Fruit fly (Drosophila melanogaster) whole organism, prepupa: ENCODE results near the gene mRpL45.

ENCODE experiments used
- CG6854 ChIP-seq: fragments of 200-800 bp; sonication (Bioruptor generic); optimal IDR thresholded peaks from 2 replicates; lab custom pipeline; 2017; ENCODE audit warnings: missing biosample characterization, mild to moderate bottlenecking, missing genetic modification characterization
- CG7368 ChIP-seq: fragments of 200-800 bp; sonication (Bioruptor generic); optimal IDR thresholded peaks from 3 replicates; lab custom pipeline; 2016; ENCODE audit warnings: missing biosample characterization, missing genetic modification characterization
- CG8319 ChIP-seq: fragments of 200-800 bp; sonication (Bioruptor generic); optimal IDR thresholded peaks from 3 replicates; lab custom pipeline; 2016; ENCODE audit warnings: missing biosample characterization, missing genetic modification characterization
- CG9139 ChIP-seq: fragments of 200-800 bp; sonication (Bioruptor generic); optimal IDR thresholded peaks from 3 replicates; lab custom pipeline; 2017; ENCODE audit warnings: missing biosample characterization, mild to moderate bottlenecking, missing genetic modification characterization
- Met ChIP-seq: fragments of 200-800 bp; sonication (Bioruptor generic); optimal IDR thresholded peaks from 3 replicates; lab custom pipeline; 2016; ENCODE audit warnings: missing biosample characterization, missing genetic modification characterization
- OdsH ChIP-seq: fragments of 200-800 bp; sonication (Bioruptor generic); optimal IDR thresholded peaks from 3 replicates; lab custom pipeline; 2016; ENCODE audit warnings: missing biosample characterization, missing genetic modification characterization
- Sox102F ChIP-seq: fragments of 200-800 bp; sonication (Bioruptor generic); optimal IDR thresholded peaks from 2 replicates; lab custom pipeline; 2016; ENCODE audit warnings: missing biosample characterization, mild to moderate bottlenecking, missing genetic modification characterization
- eg ChIP-seq: fragments of 200-800 bp; sonication (Bioruptor generic); IDR thresholded peaks from 3 replicates; pipeline ENCODE4 v1.3.6; 2022; ENCODE audit warnings: missing biosample characterization, missing genetic modification characterization
- spab ChIP-seq: fragments of 200-800 bp; sonication (Bioruptor generic); optimal IDR thresholded peaks from 2 replicates; lab custom pipeline; 2017; ENCODE audit warnings: missing biosample characterization, mild to moderate bottlenecking, missing genetic modification characterization, missing genetic modification reagents

- TF ChIP-seq spab (GFP tag; lab: Kevin White, UChicago) (no peak), CG6854 (no peak), eg (GFP tag; lab: Robert Waterston, UW) (no peak), Met (no peak), CG8319 (GFP tag; lab: Kevin White, UChicago) (no peak), CG7368 (GFP tag; lab: Kevin White, UChicago) (no peak), OdsH (no peak), CG9139 (GFP tag; lab: Kevin White, UChicago) (no peak), Sox102F (GFP tag; lab: Kevin White, UChicago) (no peak)
Measured at dm6 chr3R:22626334-22626688, 8.0 kb downstream of the mRpL45 start.
